Worm (Caenorhabditis elegans) whole organism, early embryonic: Measurements from ENCODE around the gene cut-5.

Experiments used
- B0310.2 ChIP-seq: sonication (generic microtip); optimal IDR thresholded peaks from 2 replicates; lab custom pipeline; 2016; ENCODE audit warnings: mild to moderate bottlenecking, missing genetic modification characterization, missing compliant biosample characterization
- ama-1 ChIP-seq: fragments of 150-350 bp; optimal IDR thresholded peaks from 2 replicates; lab custom pipeline; 2014
- ceh-13 ChIP-seq: fragments of 200-800 bp; sonication (Bioruptor generic); optimal IDR thresholded peaks from 2 replicates; lab custom pipeline; 2018; ENCODE audit warnings: mild to moderate bottlenecking, missing genetic modification characterization, missing compliant biosample characterization
- ets-7 ChIP-seq: sonication (generic microtip); optimal IDR thresholded peaks from 2 replicates; lab custom pipeline; 2016; ENCODE audit warnings: missing genotype, missing genetic modification characterization, missing compliant biosample characterization
- flt-1 ChIP-seq: fragments of 200-800 bp; sonication (Bioruptor generic); IDR thresholded peaks from 2 replicates; pipeline ENCODE4 v1.3.6; 2022; ENCODE audit warnings: missing genetic modification characterization, missing compliant biosample characterization
- hnd-1 ChIP-seq: sonication (generic microtip); optimal IDR thresholded peaks from 2 replicates; lab custom pipeline; 2016; ENCODE audit warnings: missing genetic modification characterization, missing compliant biosample characterization
- pes-1 ChIP-seq: fragments of 200-800 bp; sonication (Bioruptor generic); IDR thresholded peaks from 2 replicates; pipeline ENCODE4 v1.3.6; 2022; ENCODE audit warnings: missing genetic modification reagents, missing genetic modification characterization, missing compliant biosample characterization
- tbx-37 ChIP-seq: fragments of 200-800 bp; sonication (Bioruptor generic); conservative IDR thresholded peaks from 2 replicates; pipeline ENCODE4 v1.3.6; 2022; ENCODE audit warnings: missing genetic modification reagents, missing genetic modification characterization, missing compliant biosample characterization
- tra-4 ChIP-seq: sonication (generic microtip); optimal IDR thresholded peaks from 2 replicates; lab custom pipeline; 2017; ENCODE audit warnings: missing genetic modification characterization, missing compliant biosample characterization

ce11 chrX:10355650-10356049 is 17.6 kb upstream of the cut-5 start, which contains the start of gene R07E3.7:
- TF ChIP-seq pes-1 (GFP tag; lab: Robert Waterston, UW) (no peak), tbx-37 (GFP tag; lab: Robert Waterston, UW) (no peak), ets-7 (tag; lab: Kevin White, UChicago) (no peak), ama-1 (lab: Kevin White, UChicago) (no peak), tra-4 (tag; lab: Kevin White, UChicago) (no peak), hnd-1 (tag; lab: Kevin White, UChicago) (no peak), ceh-13 (GFP tag; lab: Kevin White, UChicago) (no peak), flt-1 (GFP tag; lab: Robert Waterston, UW) (no peak), B0310.2 (tag; lab: Kevin White, UChicago) (no peak)
